Worm (Caenorhabditis elegans) whole organism, mixed stage, embryonic: ENCODE results near the gene rpi-2.

ENCODE experiments used
- M03D4.4 ChIP-seq: sonication (generic microtip); optimal IDR thresholded peaks from 2 replicates; lab custom pipeline; 2017; ENCODE audit warnings: mild to moderate bottlenecking, missing genetic modification characterization, missing compliant biosample characterization
- bed-3 ChIP-seq: fragments of 200-800 bp; sonication (Bioruptor generic); optimal IDR thresholded peaks from 3 replicates; lab custom pipeline; 2018; ENCODE audit warnings: mild to moderate bottlenecking, missing genetic modification characterization, moderate library complexity, missing compliant biosample characterization
- blmp-1 ChIP-seq: fragments of 150-350 bp; optimal IDR thresholded peaks from 2 replicates; lab custom pipeline; 2014; ENCODE audit warnings: missing biosample characterization, missing genetic modification characterization
- ceh-39 ChIP-seq: fragments of 150-350 bp; optimal IDR thresholded peaks from 2 replicates; lab custom pipeline; 2014; ENCODE audit warnings: missing biosample characterization, missing genetic modification characterization
- ceh-83 ChIP-seq: fragments of 200-800 bp; sonication (Bioruptor generic); optimal IDR thresholded peaks from 2 replicates; lab custom pipeline; 2018; ENCODE audit warnings: mild to moderate bottlenecking, missing genetic modification characterization, missing compliant biosample characterization
- ces-1 ChIP-seq: fragments of 150-350 bp; optimal IDR thresholded peaks from 2 replicates; lab custom pipeline; 2014; ENCODE audit warnings: missing biosample characterization, missing genetic modification reagents, missing genetic modification characterization
- cnd-1 ChIP-seq: fragments of 200-800 bp; sonication (Bioruptor generic); optimal IDR thresholded peaks from 2 replicates; lab custom pipeline; 2018; ENCODE audit warnings: mild to moderate bottlenecking, missing genetic modification characterization, missing compliant biosample characterization
- elt-1 ChIP-seq: sonication (generic microtip); optimal IDR thresholded peaks from 2 replicates; lab custom pipeline; 2017; ENCODE audit warnings: missing genetic modification characterization, mild to moderate bottlenecking, missing compliant biosample characterization, antibody characterized with exemption, moderate library complexity, borderline replicate concordance; ENCODE audit not compliant: insufficient read depth
- elt-3 ChIP-seq: fragments of 150-350 bp; optimal IDR thresholded peaks from 2 replicates; lab custom pipeline; 2014; ENCODE audit warnings: missing biosample characterization, missing genetic modification characterization
- ham-2 ChIP-seq: fragments of 200-800 bp; sonication (Bioruptor generic); optimal IDR thresholded peaks from 2 replicates; lab custom pipeline; 2018; ENCODE audit warnings: mild to moderate bottlenecking, missing genetic modification characterization, missing compliant biosample characterization
- hlh-1 ChIP-seq: fragments of 150-350 bp; optimal IDR thresholded peaks from 2 replicates; lab custom pipeline; 2014; ENCODE audit warnings: missing biosample characterization, missing genetic modification reagents, missing genetic modification characterization
- lin-13 ChIP-seq: fragments of 150-350 bp; optimal IDR thresholded peaks from 2 replicates; lab custom pipeline; 2014; ENCODE audit warnings: missing biosample characterization, missing genetic modification characterization
- lin-32 ChIP-seq: fragments of 200-800 bp; sonication (Bioruptor generic); optimal IDR thresholded peaks from 2 replicates; lab custom pipeline; 2018; ENCODE audit warnings: mild to moderate bottlenecking, missing genetic modification characterization, missing compliant biosample characterization
- mab-5 ChIP-seq: fragments of 150-350 bp; optimal IDR thresholded peaks from 2 replicates; lab custom pipeline; 2014; ENCODE audit warnings: missing biosample characterization, missing genetic modification characterization
- mep-1 ChIP-seq: fragments of 150-350 bp; optimal IDR thresholded peaks from 2 replicates; lab custom pipeline; 2017; ENCODE audit warnings: missing biosample characterization, missing genetic modification reagents, missing genetic modification characterization, inconsistent platforms
- mls-2 ChIP-seq: sonication (generic microtip); optimal IDR thresholded peaks from 2 replicates; lab custom pipeline; 2016; ENCODE audit warnings: mild to moderate bottlenecking, missing genetic modification characterization, moderate library complexity, missing compliant biosample characterization
- nhr-12 ChIP-seq: fragments of 150-350 bp; optimal IDR thresholded peaks from 2 replicates; lab custom pipeline; 2014; ENCODE audit warnings: missing biosample characterization, missing genetic modification characterization
- nhr-2 ChIP-seq: fragments of 150-350 bp; optimal IDR thresholded peaks from 2 replicates; lab custom pipeline; 2014; ENCODE audit warnings: missing biosample characterization, missing genetic modification characterization
- nhr-237 ChIP-seq: fragments of 150-350 bp; optimal IDR thresholded peaks from 2 replicates; lab custom pipeline; 2014; ENCODE audit warnings: missing biosample characterization, missing genetic modification characterization
- nhr-76 ChIP-seq: sonication (generic microtip); optimal IDR thresholded peaks from 2 replicates; lab custom pipeline; 2017; ENCODE audit warnings: missing biosample characterization, missing genetic modification characterization
- pha-4 ChIP-seq: fragments of 150-350 bp; optimal IDR thresholded peaks from 2 replicates; lab custom pipeline; 2018; ENCODE audit warnings: missing biosample characterization, missing genetic modification reagents, missing genetic modification characterization
- sem-2 ChIP-seq: fragments of 200-800 bp; sonication (Bioruptor generic); optimal IDR thresholded peaks from 2 replicates; lab custom pipeline; 2018; ENCODE audit warnings: mild to moderate bottlenecking, missing genetic modification characterization, missing compliant biosample characterization
- snpc-4 ChIP-seq: fragments of 150-350 bp; optimal IDR thresholded peaks from 2 replicates; lab custom pipeline; 2014; ENCODE audit warnings: missing biosample characterization, missing genetic modification characterization
- sptf-1 ChIP-seq: sonication (generic microtip); optimal IDR thresholded peaks from 2 replicates; lab custom pipeline; 2017; ENCODE audit warnings: mild to moderate bottlenecking, missing genetic modification characterization, moderate library complexity, missing compliant biosample characterization
- tbx-8 ChIP-seq: fragments of 200-800 bp; sonication (Bioruptor generic); optimal IDR thresholded peaks from 2 replicates; lab custom pipeline; 2018; ENCODE audit warnings: mild to moderate bottlenecking, missing genetic modification characterization, moderate library complexity, missing compliant biosample characterization
- unc-120 ChIP-seq: sonication (generic microtip); optimal IDR thresholded peaks from 2 replicates; lab custom pipeline; 2017; ENCODE audit warnings: missing genetic modification characterization, missing compliant biosample characterization; ENCODE audit not compliant: poor library complexity, severe bottlenecking
- unc-39 ChIP-seq: fragments of 150-350 bp; optimal IDR thresholded peaks from 2 replicates; lab custom pipeline; 2014; ENCODE audit warnings: missing biosample characterization, missing genetic modification characterization
- zip-8 ChIP-seq: fragments of 150-350 bp; optimal IDR thresholded peaks from 2 replicates; lab custom pipeline; 2014; ENCODE audit warnings: missing biosample characterization, missing genetic modification characterization

Gene rpi-2

ce11 chrIV:1682066-1682465, 29.0 kb upstream of the rpi-2 start, which contains the start of gene Y41D4B.24:
Y41D4B.24 (minus strand) TSS chrIV:1682166.
- TF ChIP-seq mab-5 (no peak), unc-120 (no peak), lin-32 (no peak), mep-1 (tag; lab: Kevin White, UChicago) (no peak), snpc-4 (tag; lab: Kevin White, UChicago) (no peak), ham-2 (GFP tag; lab: Kevin White, UChicago) (no peak), ceh-39 (tag; lab: Kevin White, UChicago) (no peak), unc-39 (tag; lab: Kevin White, UChicago) (no peak), pha-4 (tag; lab: Kevin White, UChicago) (no peak)

- TF ChIP-seq ceh-83 (GFP tag; lab: Kevin White, UChicago) (no peak), sptf-1 (tag; lab: Kevin White, UChicago) (peak; percentile 70), cnd-1 (tag; lab: Kevin White, UChicago) (peak; percentile 18), snpc-4 (tag; lab: Kevin White, UChicago) (no peak), M03D4.4 (peak; percentile 6), lin-32 (peak; percentile 8), ham-2 (GFP tag; lab: Kevin White, UChicago) (no peak), lin-13 (tag; lab: Kevin White, UChicago) (no peak), tbx-8 (GFP tag; lab: Kevin White, UChicago) (peak; percentile 34), unc-39 (tag; lab: Kevin White, UChicago) (no peak), unc-120 (no peak), nhr-237 (tag; lab: Kevin White, UChicago) (no peak)
- TF ChIP-seq, all 35 proteins: peak for 5
These were observed 23.9 kb upstream of the rpi-2 start for ce11 chrIV:1687151-1687550.

ce11 chrIV:1691651-1692050, 19.4 kb upstream of the rpi-2 start:
- TF ChIP-seq ces-1 (GFP tag; lab: Kevin White, UChicago) (peak; percentile 63), nhr-2 (tag; lab: Kevin White, UChicago) (no peak), snpc-4 (tag; lab: Kevin White, UChicago) (no peak), bed-3 (GFP tag; lab: Kevin White, UChicago) (no peak)

ce11 chrIV:1699599-1699998, 11.5 kb upstream of the rpi-2 start, which contains the start of gene bus-2:
bus-2 (plus strand) TSS chrIV:1699899.
- TF ChIP-seq nhr-2 (tag; lab: Kevin White, UChicago) (no peak), mab-5 (no peak), elt-3 (no peak), elt-1 (no peak), nhr-237 (tag; lab: Kevin White, UChicago) (no peak), lin-13 (tag; lab: Kevin White, UChicago) (no peak), blmp-1 (no peak), nhr-76 (tag; lab: Kevin White, UChicago) (no peak), pha-4 (tag; lab: Kevin White, UChicago) (no peak), ham-2 (GFP tag; lab: Kevin White, UChicago) (no peak), unc-39 (tag; lab: Kevin White, UChicago) (no peak), sem-2 (GFP tag; lab: Kevin White, UChicago) (no peak), nhr-12 (no peak)

- TF ChIP-seq sptf-1 (tag; lab: Kevin White, UChicago): no peak
- no peak for TF ChIP-seq nhr-2 (tag; lab: Kevin White, UChicago)
- TF ChIP-seq sem-2 (GFP tag; lab: Kevin White, UChicago): no peak
- TF ChIP-seq mls-2 (tag; lab: Kevin White, UChicago): no peak
These were observed 4.1 kb upstream of the rpi-2 start, which contains the start of gene K08D12.4 for ce11 chrIV:1706996-1707395. K08D12.4 (plus strand) TSS chrIV:1707296.

ce11 chrIV:1707960-1708359, 3.1 kb upstream of the rpi-2 start:
- TF ChIP-seq mep-1 (tag; lab: Kevin White, UChicago) (no peak), mls-2 (tag; lab: Kevin White, UChicago) (no peak), nhr-12 (no peak), cnd-1 (tag; lab: Kevin White, UChicago) (no peak), unc-39 (tag; lab: Kevin White, UChicago) (no peak), snpc-4 (tag; lab: Kevin White, UChicago) (no peak), pha-4 (tag; lab: Kevin White, UChicago) (no peak), sptf-1 (tag; lab: Kevin White, UChicago) (no peak), ham-2 (GFP tag; lab: Kevin White, UChicago) (no peak), elt-3 (no peak), unc-120 (no peak), zip-8 (no peak), sem-2 (GFP tag; lab: Kevin White, UChicago) (no peak), elt-1 (no peak), hlh-1 (tag; lab: Kevin White, UChicago) (no peak), ces-1 (GFP tag; lab: Kevin White, UChicago) (no peak)
